Fruit fly (Drosophila melanogaster): ENCODE measurements around the gene tll.

Gene tll

DNA sequence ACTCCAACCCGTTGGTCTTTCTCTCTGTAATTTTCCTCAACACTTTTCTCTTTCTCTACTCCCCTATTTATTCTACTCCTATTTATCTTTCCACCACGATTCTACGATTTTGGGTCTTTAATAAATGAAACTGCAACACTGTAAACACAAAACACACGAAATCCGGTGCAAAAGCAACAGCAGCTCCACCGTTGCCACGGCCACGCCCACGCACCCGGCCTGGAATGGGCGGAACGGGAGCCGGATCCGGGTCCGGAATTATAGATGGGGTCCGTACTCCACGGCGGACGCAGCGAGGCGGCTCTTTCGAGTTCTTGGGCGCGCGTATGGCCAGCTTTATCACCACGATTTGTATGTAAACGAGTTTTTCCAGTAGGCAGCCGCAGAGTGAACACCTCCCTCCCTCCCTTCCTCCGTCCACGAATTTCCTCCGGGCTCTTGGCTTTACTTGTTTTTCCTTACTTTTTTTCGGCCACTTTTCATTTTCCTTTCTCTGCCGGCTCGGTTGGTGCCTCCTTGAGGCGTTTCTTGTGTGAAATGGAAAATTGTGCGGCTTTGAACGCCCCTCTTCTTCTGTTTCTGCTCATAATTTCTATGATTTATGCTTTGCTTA is 31.3 kb upstream of the tll start (continued):
- TF ChIP-seq CG2678 (tag; optimal IDR thresholded peaks at IDR 0.05) (peak; percentile 3), CG12769 (tag; optimal IDR thresholded peaks at IDR 0.05) (peak; percentile 60), seq (GFP tag; IDR thresholded peaks at IDR 0.05) (peak; percentile 25; the same call in 1 of the 2 replicates), CG9932 (GFP tag; IDR thresholded peaks at IDR 0.05) (0 out of 2 replicates have a peak, but pooled peaks have one; percentile 12), ash1 (GFP tag; optimal IDR thresholded peaks at IDR 0.05) (no peak), lola (GFP tag; optimal IDR thresholded peaks at IDR 0.05) (peak in 1 of 3 experiments; percentile 1), Med (GFP tag) (peak; percentile 12), CG11247 (GFP tag; IDR thresholded peaks at IDR 0.05) (0 out of 2 replicates have a peak, but pooled peaks have one; percentile 21), CG31441 (GFP tag; IDR thresholded peaks at IDR 0.05) (no peak), chn (GFP tag; optimal IDR thresholded peaks at IDR 0.05) (no peak), btn (GFP tag; optimal IDR thresholded peaks at IDR 0.05) (no peak), zfh1 (GFP tag; IDR thresholded peaks at IDR 0.05) (peak; percentile 44; the same call in 1 of the 3 replicates), wor (GFP tag; IDR thresholded peaks at IDR 0.05) (no peak), CG3847 (GFP tag; IDR thresholded peaks at IDR 0.05) (no peak), CG17912 (GFP tag; optimal IDR thresholded peaks at IDR 0.05) (no peak), Taf1 (GFP tag; IDR thresholded peaks at IDR 0.05) (no peak), Elba2 (GFP tag; optimal IDR thresholded peaks at IDR 0.05) (no peak), crol (GFP tag; IDR thresholded peaks at IDR 0.05) (peak; percentile 88), sim (GFP tag; IDR thresholded peaks at IDR 0.05) (no peak), ranshi (GFP tag; IDR thresholded peaks at IDR 0.05) (no peak), oc (tag; optimal IDR thresholded peaks at IDR 0.05) (peak; percentile 5), Dref (GFP tag; IDR thresholded peaks at IDR 0.05) (no peak), Drgx (GFP tag; IDR thresholded peaks at IDR 0.05) (0 out of 2 replicates have a peak, but pooled peaks have one; percentile 15), ATbp (GFP tag; optimal IDR thresholded peaks at IDR 0.05) (peak; percentile 16)

DNA sequence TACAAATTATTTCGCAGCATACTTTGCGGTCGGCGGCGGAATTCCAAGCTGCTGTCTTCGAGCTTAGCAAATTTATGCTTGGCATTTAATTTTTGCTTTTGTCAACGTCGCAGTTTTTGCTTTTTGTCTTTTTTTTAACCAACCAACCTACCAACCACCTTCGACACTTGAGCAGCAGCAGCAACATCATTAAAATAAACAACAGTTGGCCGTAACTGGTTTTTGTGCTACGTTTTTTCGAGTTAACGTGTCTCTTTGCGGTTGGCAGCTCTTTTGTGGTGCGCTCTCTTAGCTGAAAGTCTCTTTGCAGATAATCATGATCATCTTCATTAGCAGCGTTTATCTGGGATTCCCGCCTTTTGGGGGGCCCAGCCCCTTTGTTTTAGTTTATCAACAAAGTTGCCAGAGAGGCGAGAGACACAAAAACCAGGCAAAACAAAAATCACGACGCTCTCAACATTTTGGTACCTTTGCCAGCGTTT is 30.1 kb upstream of the tll start:
- no peak for TF ChIP-seq gfzf (GFP tag; optimal IDR thresholded peaks at IDR 0.05)
- no peak for TF ChIP-seq CG9727 (GFP tag; optimal IDR thresholded peaks at IDR 0.05)
- TF ChIP-seq CG12659 (GFP tag; optimal IDR thresholded peaks at IDR 0.05), result no peak
- TF ChIP-seq Trl (optimal IDR thresholded peaks at IDR 0.05), result peak; percentile 60 to 74
- no peak for TF ChIP-seq Trl (GFP tag; optimal IDR thresholded peaks at IDR 0.05)
- TF ChIP-seq CG34224 (GFP tag; IDR thresholded peaks at IDR 0.05; ENCODE audit: partially characterized antibody), result peak; percentile 48; the same call in 2 of the 3 replicates
- no peak for TF ChIP-seq CG5953 (GFP tag; IDR thresholded peaks at IDR 0.05)
- peak; percentile 28; the same call in 1 of the 2 replicates for TF ChIP-seq CG13287 (GFP tag; IDR thresholded peaks at IDR 0.05; ENCODE audit: partially characterized antibody)
- peak; percentile 78 for TF ChIP-seq sqz (GFP tag; optimal IDR thresholded peaks at IDR 0.05)
- TF ChIP-seq abd-A (tag; optimal IDR thresholded peaks at IDR 0.05), result peak; percentile 72
- TF ChIP-seq CG1647 (GFP tag; optimal IDR thresholded peaks at IDR 0.05), result no peak
- TF ChIP-seq CG8924 (tag; optimal IDR thresholded peaks at IDR 0.05), result no peak
- peak; percentile 95 for TF ChIP-seq CG3163 (GFP tag; optimal IDR thresholded peaks at IDR 0.05)
- no peak for TF ChIP-seq dmrt11E (tag; optimal IDR thresholded peaks at IDR 0.05)
- TF ChIP-seq B-H1 (GFP tag; IDR thresholded peaks at IDR 0.05), result no peak
- TF ChIP-seq eve (GFP tag; optimal IDR thresholded peaks at IDR 0.05), result peak in 1 of 2 experiments; percentile 50
- TF ChIP-seq nom (GFP tag; optimal IDR thresholded peaks at IDR 0.05), result peak; percentile 90
- TF ChIP-seq lov (optimal IDR thresholded peaks at IDR 0.05), result no peak
- no peak for TF ChIP-seq lov (GFP tag; IDR thresholded peaks at IDR 0.05)
- TF ChIP-seq E2f1 (GFP tag; IDR thresholded peaks at IDR 0.05), result no peak
- peak; percentile 99 for TF ChIP-seq CG11504 (tag; optimal IDR thresholded peaks at IDR 0.05)
- peak; percentile 49; the same call in 1 of the 2 replicates for TF ChIP-seq vvl (GFP tag; IDR thresholded peaks at IDR 0.05)
- peak; percentile 29; the same call in 1 of the 3 replicates for TF ChIP-seq ci (GFP tag; IDR thresholded peaks at IDR 0.05)
- TF ChIP-seq Hr78 (GFP tag; optimal IDR thresholded peaks at IDR 0.05), result no peak
- no peak for TF ChIP-seq CG1024 (GFP tag; IDR thresholded peaks at IDR 0.05)
- TF ChIP-seq CG13624 (GFP tag; optimal IDR thresholded peaks at IDR 0.05), result peak; percentile 14
